Fruit fly (Drosophila melanogaster) whole organism, wandering third instar larva: ENCODE data around the gene sty.
A peak's percentile ranks its signal among the peaks of the same experiment; 100 is the strongest.

Source experiments
- CG32264 ChIP-seq: fragments of 200-800 bp; sonication (Bioruptor generic); optimal IDR thresholded peaks from 2 replicates; lab custom pipeline; 2016; ENCODE audit warnings: missing biosample characterization, missing genetic modification characterization
- Dfd ChIP-seq: fragments of >200 bp; optimal IDR thresholded peaks from 2 replicates; lab custom pipeline; 2017; ENCODE audit warnings: missing biosample characterization, missing genetic modification characterization
- Dif ChIP-seq: fragments of 200-275, 200-300 bp; sonication (Bioruptor generic); optimal IDR thresholded peaks from 2 replicates; lab custom pipeline; 2018; ENCODE audit warnings: missing biosample characterization, missing genetic modification characterization; ENCODE audit not compliant: partially characterized antibody
- GATAd ChIP-seq: sonication (Bioruptor generic); optimal IDR thresholded peaks from 2 replicates; lab custom pipeline; 2016; ENCODE audit warnings: missing biosample characterization, missing genetic modification characterization
- HLH106 ChIP-seq: fragments of 200-800 bp; optimal IDR thresholded peaks from 3 replicates; lab custom pipeline; 2019; ENCODE audit warnings: missing biosample characterization, mild to moderate bottlenecking, missing genetic modification characterization, moderate library complexity
- Hnf4 ChIP-seq: fragments of 200-800 bp; sonication (Bioruptor generic); optimal IDR thresholded peaks from 2 replicates; lab custom pipeline; 2016; ENCODE audit warnings: missing biosample characterization, mild to moderate bottlenecking, missing genetic modification characterization
- Hr78 ChIP-seq: fragments of >200 bp; optimal IDR thresholded peaks from 2 replicates; lab custom pipeline; 2017; ENCODE audit warnings: missing biosample characterization, missing genetic modification characterization
- Hr83 ChIP-seq: fragments of 200-300 bp; sonication (Bioruptor generic); optimal IDR thresholded peaks from 2 replicates; lab custom pipeline; 2016; ENCODE audit warnings: missing biosample characterization, mild to moderate bottlenecking, missing genetic modification characterization, moderate library complexity; ENCODE audit not compliant: poor library complexity, severe bottlenecking
- Mio ChIP-seq: sonication (Bioruptor generic); optimal IDR thresholded peaks from 2 replicates; lab custom pipeline; 2016; ENCODE audit warnings: missing biosample characterization, missing genetic modification characterization
- Myc ChIP-seq: fragments of >200 bp; optimal IDR thresholded peaks from 2 replicates; lab custom pipeline; 2017
- N ChIP-seq: fragments of >200 bp; optimal IDR thresholded peaks from 2 replicates; lab custom pipeline; 2018; ENCODE audit warnings: missing biosample characterization, missing external identifiers, missing genetic modification characterization
- OdsH ChIP-seq: fragments of 200-800 bp; sonication (Bioruptor generic); optimal IDR thresholded peaks from 2 replicates; lab custom pipeline; 2016; ENCODE audit warnings: missing biosample characterization, mild to moderate bottlenecking, missing genetic modification characterization
- Rel ChIP-seq, 2 experiments: fragments of 200-800 bp; sonication (Bioruptor generic) in 1 of 2; optimal IDR thresholded peaks; 2 replicates in 1 of 2; 3 replicates in 1 of 2; lab custom pipeline; 2016 to 2019; ENCODE audit warnings: mild to moderate bottlenecking in 2 of 2, missing biosample characterization in 2 of 2, missing genetic modification characterization in 2 of 2, moderate library complexity in 1 of 2
- Sp1 ChIP-seq: fragments of 200-800 bp; sonication (Bioruptor generic); optimal IDR thresholded peaks from 3 replicates; lab custom pipeline; 2019; ENCODE audit warnings: missing biosample characterization, mild to moderate bottlenecking, missing genetic modification characterization, moderate library complexity
- Vsx2 ChIP-seq: fragments of 200-300, 225-300 bp; sonication (Bioruptor generic); optimal IDR thresholded peaks from 2 replicates; lab custom pipeline; 2018; ENCODE audit warnings: missing biosample characterization, missing genetic modification characterization; ENCODE audit not compliant: partially characterized antibody
- br ChIP-seq: fragments of 200-800 bp; sonication (Bioruptor generic); optimal IDR thresholded peaks from 2 replicates; lab custom pipeline; 2016; ENCODE audit warnings: missing biosample characterization, missing genetic modification characterization
- brk ChIP-seq: fragments of 200-800 bp; sonication (Bioruptor generic); optimal IDR thresholded peaks from 2 replicates; lab custom pipeline; 2016; ENCODE audit warnings: missing biosample characterization, mild to moderate bottlenecking, missing genetic modification characterization
- dl ChIP-seq, 2 experiments: fragments of 175-275, 200-275 bp in 1 of 2; fragments of 200-275 bp in 1 of 2; sonication (Bioruptor generic); optimal IDR thresholded peaks; lab custom pipeline; 2018; ENCODE audit warnings: mild to moderate bottlenecking in 2 of 2, missing biosample characterization in 2 of 2, missing genetic modification characterization in 2 of 2, moderate library complexity in 2 of 2; ENCODE audit not compliant: partially characterized antibody in 2 of 2, insufficient read depth in 1 of 2
- dmrt93B ChIP-seq: fragments of 200-800 bp; sonication (Bioruptor generic); optimal IDR thresholded peaks from 2 replicates; lab custom pipeline; 2018; ENCODE audit warnings: missing biosample characterization, mild to moderate bottlenecking, missing genetic modification characterization
- ey ChIP-seq: fragments of 200-800 bp; sonication (Bioruptor generic); optimal IDR thresholded peaks from 2 replicates; lab custom pipeline; 2016; ENCODE audit warnings: missing biosample characterization, missing genetic modification characterization
- foxo ChIP-seq, 2 experiments: fragments of 200-800 bp; sonication (Bioruptor generic); optimal IDR thresholded peaks; 2 replicates in 1 of 2; 3 replicates in 1 of 2; lab custom pipeline; 2016 to 2017; ENCODE audit warnings: missing biosample characterization in 2 of 2, missing genetic modification characterization in 2 of 2
- fru ChIP-seq: fragments of 200-800 bp; sonication (Bioruptor generic); optimal IDR thresholded peaks from 3 replicates; lab custom pipeline; 2016; ENCODE audit warnings: missing biosample characterization, mild to moderate bottlenecking, missing genetic modification characterization
- h ChIP-seq: fragments of 200-800 bp; sonication (Bioruptor generic); optimal IDR thresholded peaks from 3 replicates; lab custom pipeline; 2016; ENCODE audit warnings: missing biosample characterization, mild to moderate bottlenecking, missing genetic modification characterization
- lola ChIP-seq: fragments of >200 bp; optimal IDR thresholded peaks from 2 replicates; lab custom pipeline; 2017; ENCODE audit warnings: missing biosample characterization, missing genetic modification characterization
- pan ChIP-seq: fragments of >200 bp; optimal IDR thresholded peaks from 2 replicates; lab custom pipeline; 2017
- psq ChIP-seq: fragments of 200-800 bp; sonication (Bioruptor generic); optimal IDR thresholded peaks from 3 replicates; lab custom pipeline; 2017; ENCODE audit warnings: missing biosample characterization, mild to moderate bottlenecking, missing genetic modification characterization, moderate library complexity
- rgr ChIP-seq: fragments of 200-800 bp; sonication (Bioruptor generic); optimal IDR thresholded peaks from 3 replicates; lab custom pipeline; 2016; ENCODE audit warnings: missing biosample characterization, mild to moderate bottlenecking, missing genetic modification characterization
- sage ChIP-seq: fragments of 200-800 bp; sonication (Bioruptor generic); optimal IDR thresholded peaks from 2 replicates; lab custom pipeline; 2016; ENCODE audit warnings: missing biosample characterization, mild to moderate bottlenecking, missing genetic modification characterization
- sv ChIP-seq: fragments of 200-800 bp; sonication (Bioruptor generic); optimal IDR thresholded peaks from 3 replicates; lab custom pipeline; 2016; ENCODE audit warnings: missing biosample characterization, missing genetic modification characterization
- tai ChIP-seq: sonication (Bioruptor generic); optimal IDR thresholded peaks from 2 replicates; lab custom pipeline; 2016; ENCODE audit warnings: missing biosample characterization, missing genetic modification characterization
- usp ChIP-seq: fragments of >200 bp; optimal IDR thresholded peaks from 2 replicates; lab custom pipeline; 2017; ENCODE audit warnings: missing biosample characterization, missing genetic modification characterization
- woc ChIP-seq: sonication (Bioruptor generic); optimal IDR thresholded peaks from 2 replicates; lab custom pipeline; 2016; ENCODE audit warnings: missing biosample characterization, mild to moderate bottlenecking, missing genetic modification characterization

Gene sty

DNA sequence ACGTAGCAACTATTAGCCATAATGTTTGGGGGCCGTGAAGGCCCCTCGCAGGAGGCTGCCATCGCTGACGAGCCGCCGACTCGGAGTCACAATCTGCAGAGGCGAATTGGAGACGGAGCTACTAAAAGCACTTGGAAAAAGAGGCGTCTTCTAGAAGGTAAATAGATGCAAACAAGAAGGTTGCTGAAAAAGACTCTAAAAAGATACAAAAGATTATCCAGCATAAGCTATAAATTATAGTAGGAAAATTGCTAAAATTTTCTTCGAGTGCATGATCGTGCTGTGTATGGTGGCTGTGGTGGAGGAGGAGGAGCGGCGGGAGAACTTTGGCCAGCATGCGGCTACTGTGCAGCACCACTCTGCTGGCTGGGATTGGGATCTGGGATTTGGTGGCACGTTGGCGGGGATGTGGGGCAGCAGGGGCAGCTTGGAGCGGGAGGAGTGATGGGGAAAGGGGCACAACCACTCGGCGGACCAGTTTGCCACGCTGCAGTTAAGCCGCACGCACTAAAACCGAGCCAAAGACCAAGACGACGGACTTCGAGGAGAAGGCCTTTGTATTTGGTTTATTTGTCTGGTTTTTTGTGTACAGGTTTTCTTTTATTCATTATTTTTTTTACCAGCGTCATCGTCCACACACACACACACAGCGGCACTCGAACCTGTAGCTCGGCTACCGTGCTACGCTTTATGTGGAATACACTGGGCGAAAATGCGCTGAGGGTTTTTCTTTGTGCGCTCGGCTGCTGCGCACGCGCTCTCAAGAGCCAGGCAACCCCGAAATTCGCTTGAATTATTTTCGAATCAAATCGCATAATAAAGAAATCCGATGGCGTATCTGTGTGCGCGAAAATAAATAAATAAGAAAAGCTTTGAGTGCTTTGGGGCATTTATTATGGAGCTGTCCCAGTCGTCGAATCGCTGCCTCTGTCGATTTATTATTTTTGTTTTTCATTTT is 35.7 kb downstream of the sty start (continued):
- TF ChIP-seq Sp1 (GFP tag; lab: Kevin White, UChicago) (peak; percentile 71), Mio (no peak)

DNA sequence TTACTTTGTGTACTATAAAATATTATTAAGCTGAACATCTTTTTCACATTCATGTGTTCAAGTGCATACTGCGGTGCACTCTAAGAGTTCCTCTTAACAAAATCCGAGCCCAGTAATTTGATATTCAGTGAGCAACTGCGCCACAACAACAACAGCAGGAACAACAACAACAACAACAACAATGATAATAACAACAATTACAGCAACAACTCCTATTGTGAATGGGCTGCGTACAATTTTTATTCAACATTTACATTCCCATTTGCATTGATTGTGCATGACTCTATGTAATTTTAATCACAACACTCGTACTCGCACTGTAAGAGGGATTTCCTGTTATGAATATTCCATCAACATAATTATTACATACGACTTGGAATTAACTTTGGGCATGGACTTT is 37.1 kb downstream of the sty start:
- TF ChIP-seq usp (GFP tag; lab: Kevin White, UChicago) (no peak), Hr83 (GFP tag; lab: Kevin White, UChicago) (no peak)

dm6 chr3L:3386730-3387129 is 38.0 kb downstream of the sty start:
- TF ChIP-seq Dif (GFP tag; lab: Kevin White, UChicago) (no peak), OdsH (GFP tag; lab: Kevin White, UChicago) (no peak), Hr78 (GFP tag; lab: Kevin White, UChicago) (no peak), br (GFP tag; lab: Kevin White, UChicago) (no peak), brk (GFP tag; lab: Kevin White, UChicago) (no peak), Sp1 (GFP tag; lab: Kevin White, UChicago) (no peak), rgr (GFP tag; lab: Kevin White, UChicago) (no peak), Hnf4 (GFP tag; lab: Kevin White, UChicago) (no peak), dmrt93B (GFP tag; lab: Kevin White, UChicago) (no peak), sage (GFP tag; lab: Kevin White, UChicago) (no peak), N (no peak), CG32264 (no peak), pan (lab: Kevin White, UChicago) (no peak), dl (GFP tag; optimal IDR thresholded peaks at IDR 0.05; lab: Kevin White, UChicago; ENCODE audit: insufficient read depth in 1 of 2, partially characterized antibody in 2 of 2) (no peak), lola (GFP tag; lab: Kevin White, UChicago) (no peak), GATAd (GFP tag; lab: Kevin White, UChicago) (no peak), tai (GFP tag; lab: Kevin White, UChicago) (no peak), woc (GFP tag; lab: Kevin White, UChicago) (no peak), Hr83 (GFP tag; lab: Kevin White, UChicago) (no peak)
- TF ChIP-seq, all 38 proteins: peak for 0

DNA sequence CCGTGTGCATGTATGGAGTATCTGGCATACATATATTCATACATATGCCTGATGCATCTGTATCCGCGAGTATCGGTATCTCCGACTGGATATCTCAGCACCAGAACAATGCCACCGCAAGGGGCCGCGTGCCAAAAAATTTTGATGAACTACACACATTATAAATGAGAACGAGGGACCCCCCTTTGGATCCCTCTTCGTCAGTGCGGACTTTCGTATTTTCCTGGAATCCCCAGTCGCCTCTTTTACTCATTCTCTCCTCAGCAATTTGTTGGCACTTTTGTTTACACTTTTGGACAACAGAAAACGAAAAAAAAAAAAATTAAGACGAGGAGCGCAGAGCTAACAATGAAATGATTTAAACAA is 39.3 kb downstream of the sty start:
- no peak for TF ChIP-seq h (GFP tag; lab: Kevin White, UChicago)
- no peak for TF ChIP-seq Rel (GFP tag; optimal IDR thresholded peaks at IDR 0.05; lab: Kevin White, UChicago)
- peak; percentile 83 for TF ChIP-seq Rel (tag; optimal IDR thresholded peaks at IDR 0.05; lab: Kevin White, UChicago)

DNA sequence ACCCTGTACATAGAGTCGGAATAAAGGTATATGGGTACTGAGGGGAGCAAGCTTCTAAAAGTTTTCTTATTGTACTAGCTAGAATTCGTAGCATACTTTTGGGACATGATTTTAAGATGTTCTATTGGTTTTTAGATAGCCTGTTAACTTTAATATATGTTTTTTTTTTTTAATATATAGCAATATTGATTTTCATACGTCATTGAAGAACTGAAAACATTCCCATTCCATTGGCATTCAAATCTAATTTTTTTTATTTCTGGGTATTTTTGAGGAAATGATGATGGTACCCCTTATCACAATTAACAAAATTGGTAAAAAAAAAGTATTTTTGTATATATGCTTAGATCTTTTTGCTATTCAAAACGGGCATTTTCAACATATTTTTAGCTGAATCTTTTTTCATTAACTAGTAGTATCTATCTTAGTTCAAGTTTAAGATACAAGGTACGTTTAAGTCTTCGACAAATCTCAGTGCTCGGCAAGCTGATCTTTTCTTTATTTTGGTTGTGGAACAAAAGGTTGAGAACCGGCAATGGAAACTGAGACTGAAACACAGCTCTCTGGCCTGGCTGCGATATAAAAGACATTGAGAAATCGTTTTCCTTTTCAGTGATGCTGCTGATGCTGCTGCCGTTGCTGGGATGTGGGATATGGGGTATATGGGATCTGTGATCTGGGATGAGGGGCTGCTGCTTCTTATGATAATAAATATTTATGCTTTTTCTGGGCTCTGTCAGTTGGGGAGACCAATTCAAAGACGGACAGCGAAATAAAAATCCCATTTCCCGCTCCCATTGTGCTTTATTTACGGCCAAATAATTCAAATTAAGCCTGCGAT is 39.9 kb downstream of the sty start:
- TF ChIP-seq dl (GFP tag; optimal IDR thresholded peaks at IDR 0.05; lab: Kevin White, UChicago; ENCODE audit: insufficient read depth in 1 of 2, partially characterized antibody in 2 of 2) (no peak), HLH106 (peak; percentile 54), ey (peak; percentile 19), fru (peak; percentile 13), Sp1 (GFP tag; lab: Kevin White, UChicago) (peak; percentile 57), N (no peak), Dfd (GFP tag; lab: Kevin White, UChicago) (no peak), tai (GFP tag; lab: Kevin White, UChicago) (no peak), foxo (GFP tag; optimal IDR thresholded peaks at IDR 0.05; lab: Kevin White, UChicago) (peak in 1 of 2 experiments; percentile 60), rgr (GFP tag; lab: Kevin White, UChicago) (peak; percentile 52), Vsx2 (GFP tag; lab: Kevin White, UChicago) (no peak), sv (GFP tag; lab: Kevin White, UChicago) (no peak), woc (GFP tag; lab: Kevin White, UChicago) (peak; percentile 68), h (GFP tag; lab: Kevin White, UChicago) (peak; percentile 41), dmrt93B (GFP tag; lab: Kevin White, UChicago) (peak; percentile 41), pan (lab: Kevin White, UChicago) (peak; percentile 63), brk (GFP tag; lab: Kevin White, UChicago) (no peak), psq (GFP tag; lab: Kevin White, UChicago) (peak; percentile 44), Hr83 (GFP tag; lab: Kevin White, UChicago) (peak; percentile 42), OdsH (GFP tag; lab: Kevin White, UChicago) (peak; percentile 64), Myc (lab: Kevin White, UChicago) (no peak)
- TF ChIP-seq, all 38 proteins: peak for 13
